Fruit fly (Drosophila melanogaster): Measurements from ENCODE around the gene CG46468.
A peak's percentile ranks its signal among the peaks of the same experiment; 100 is the strongest.

The CG46468 gene

DNA sequence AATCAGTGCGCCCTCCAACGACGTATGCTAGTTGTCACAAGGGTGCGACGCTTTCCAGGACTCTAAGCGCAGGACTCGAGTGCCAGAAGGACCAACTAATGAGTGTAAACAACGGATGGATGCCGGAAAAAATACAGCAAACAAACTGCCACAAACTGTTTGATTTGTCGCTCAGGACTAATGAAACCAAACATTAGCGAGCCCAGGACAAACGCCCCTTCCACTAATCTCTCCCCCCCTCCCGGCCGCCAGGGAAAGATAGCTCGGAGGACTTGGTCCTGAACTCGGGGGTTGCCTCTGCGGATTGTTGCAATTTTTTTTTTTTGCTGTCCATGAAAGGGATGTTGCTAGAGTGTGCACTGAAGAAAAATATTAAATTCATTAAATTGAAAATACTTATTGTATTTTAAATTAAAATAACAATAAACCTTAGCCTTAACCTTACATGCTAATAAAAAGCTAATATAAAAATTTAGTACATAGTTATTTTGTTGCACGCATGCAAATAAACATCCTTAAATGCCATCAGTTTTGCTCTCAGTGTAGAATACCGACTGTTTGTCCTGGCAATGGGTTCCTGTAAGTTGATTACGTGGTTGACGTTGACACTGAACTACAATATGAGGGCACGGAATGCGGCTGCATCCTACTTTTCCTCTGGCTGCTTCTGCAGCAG lies 29.5 kb upstream of the CG46468 start (continued):
- no peak for TF ChIP-seq gce (GFP tag; IDR thresholded peaks at IDR 0.05)
- no peak for TF ChIP-seq tll (GFP tag; optimal IDR thresholded peaks at IDR 0.05)
- TF ChIP-seq CG2875 (GFP tag; optimal IDR thresholded peaks at IDR 0.05), result peak; percentile 37
- no peak for TF ChIP-seq CG11456 (GFP tag; IDR thresholded peaks at IDR 0.05)
- TF ChIP-seq fu2 (GFP tag; optimal IDR thresholded peaks at IDR 0.05), result no peak
- peak; percentile 42; the same call in 1 of the 2 replicates for TF ChIP-seq CG32772 (GFP tag; IDR thresholded peaks at IDR 0.05)
- TF ChIP-seq CG1602 (GFP tag; optimal IDR thresholded peaks at IDR 0.05), result peak; percentile 32
- peak; percentile 75 for TF ChIP-seq pros (GFP tag; optimal IDR thresholded peaks at IDR 0.05)
- TF ChIP-seq chn (GFP tag; optimal IDR thresholded peaks at IDR 0.05), result no peak
- TF ChIP-seq crc (GFP tag; optimal IDR thresholded peaks at IDR 0.05), result no peak
- TF ChIP-seq cwo (GFP tag; optimal IDR thresholded peaks at IDR 0.05), result no peak
- TF ChIP-seq CG2678 (tag; optimal IDR thresholded peaks at IDR 0.05), result peak; percentile 53
- TF ChIP-seq CG16815 (GFP tag; optimal IDR thresholded peaks at IDR 0.05), result peak; percentile 39
- TF ChIP-seq vnd (GFP tag; IDR thresholded peaks at IDR 0.05; ENCODE audit: partially characterized antibody), result no peak
- no peak for TF ChIP-seq twi (tag; optimal IDR thresholded peaks at IDR 0.05)
- peak; percentile 69 for TF ChIP-seq zen (tag; optimal IDR thresholded peaks at IDR 0.05)
- TF ChIP-seq ken (GFP tag; IDR thresholded peaks at IDR 0.05), result peak; percentile 15; the same call in 1 of the 3 replicates
- TF ChIP-seq gt (GFP tag; IDR thresholded peaks at IDR 0.05), result no peak
- TF ChIP-seq Ptx1 (GFP tag; IDR thresholded peaks at IDR 0.05), result peak; percentile 54
- no peak for TF ChIP-seq klu (GFP tag; IDR thresholded peaks at IDR 0.05)
- no peak for TF ChIP-seq CG10321 (GFP tag; IDR thresholded peaks at IDR 0.05)
- peak; percentile 91 for TF ChIP-seq sqz (GFP tag; optimal IDR thresholded peaks at IDR 0.05)
- no peak for TF ChIP-seq CG3838 (GFP tag; optimal IDR thresholded peaks at IDR 0.05)
- TF ChIP-seq Spps (tag; optimal IDR thresholded peaks at IDR 0.05), result peak; percentile 56
- TF ChIP-seq Jarid2 (GFP tag; optimal IDR thresholded peaks at IDR 0.05), result no peak
- TF ChIP-seq tio (GFP tag; optimal IDR thresholded peaks at IDR 0.05), result peak; percentile 1
- peak; percentile 43 for TF ChIP-seq CG15601 (tag; optimal IDR thresholded peaks at IDR 0.05)
- TF ChIP-seq aop (GFP tag; IDR thresholded peaks at IDR 0.05), result no peak
- TF ChIP-seq dan (GFP tag; IDR thresholded peaks at IDR 0.05), result no peak
- TF ChIP-seq CG15696 (tag; optimal IDR thresholded peaks at IDR 0.05), result peak; percentile 73
- TF ChIP-seq dpn (GFP tag; optimal IDR thresholded peaks at IDR 0.05), result peak in 1 of 2 experiments; percentile 19
- no peak for TF ChIP-seq CG9932 (GFP tag; IDR thresholded peaks at IDR 0.05)
- TF ChIP-seq lov (optimal IDR thresholded peaks at IDR 0.05), result no peak
- TF ChIP-seq lov (GFP tag; IDR thresholded peaks at IDR 0.05), result no peak
- no peak for TF ChIP-seq CG17802 (tag; optimal IDR thresholded peaks at IDR 0.05)
- TF ChIP-seq CG10209 (GFP tag; optimal IDR thresholded peaks at IDR 0.05), result peak; percentile 44
- peak; percentile 5 for TF ChIP-seq tin (GFP tag; optimal IDR thresholded peaks at IDR 0.05)
- TF ChIP-seq CG10147 (GFP tag; optimal IDR thresholded peaks at IDR 0.05), result no peak
- TF ChIP-seq HmgD (GFP tag; optimal IDR thresholded peaks at IDR 0.05), result no peak
- 0 out of 2 replicates have a peak, but pooled peaks have one; percentile 37 for TF ChIP-seq CG4730 (GFP tag; IDR thresholded peaks at IDR 0.05)
- no peak for TF ChIP-seq GATAe (GFP tag; conservative IDR thresholded peaks at IDR 0.05)
- TF ChIP-seq CG11695 (GFP tag; IDR thresholded peaks at IDR 0.05), result no peak
- peak; percentile 51; the same call in 1 of the 3 replicates for TF ChIP-seq CG34422 (GFP tag; IDR thresholded peaks at IDR 0.05)
- no peak for TF ChIP-seq eyg (GFP tag; optimal IDR thresholded peaks at IDR 0.05)
- no peak for TF ChIP-seq B-H2 (GFP tag; optimal IDR thresholded peaks at IDR 0.05)
- no peak for TF ChIP-seq pb (GFP tag; optimal IDR thresholded peaks at IDR 0.05)
- TF ChIP-seq Taf1 (GFP tag; IDR thresholded peaks at IDR 0.05), result no peak
- peak; percentile 18; the same call in 1 of the 3 replicates for TF ChIP-seq tgo (GFP tag; IDR thresholded peaks at IDR 0.05)
- TF ChIP-seq Oaz (GFP tag; IDR thresholded peaks at IDR 0.05), result no peak
- TF ChIP-seq pum (GFP tag; optimal IDR thresholded peaks at IDR 0.05), result no peak
- no peak for TF ChIP-seq CG1647 (GFP tag; optimal IDR thresholded peaks at IDR 0.05)
